Worm (Caenorhabditis elegans): ENCODE results near the gene sre-11.

sre-11 gene

ce11 chrV:7726202-7726601 is 42.4 kb upstream of the sre-11 start:
- peak; percentile 71 for TF ChIP-seq unc-55 (GFP tag; optimal IDR thresholded peaks at IDR 0.05)
- TF ChIP-seq nhr-12 (tag; optimal IDR thresholded peaks at IDR 0.05) = no peak

DNA sequence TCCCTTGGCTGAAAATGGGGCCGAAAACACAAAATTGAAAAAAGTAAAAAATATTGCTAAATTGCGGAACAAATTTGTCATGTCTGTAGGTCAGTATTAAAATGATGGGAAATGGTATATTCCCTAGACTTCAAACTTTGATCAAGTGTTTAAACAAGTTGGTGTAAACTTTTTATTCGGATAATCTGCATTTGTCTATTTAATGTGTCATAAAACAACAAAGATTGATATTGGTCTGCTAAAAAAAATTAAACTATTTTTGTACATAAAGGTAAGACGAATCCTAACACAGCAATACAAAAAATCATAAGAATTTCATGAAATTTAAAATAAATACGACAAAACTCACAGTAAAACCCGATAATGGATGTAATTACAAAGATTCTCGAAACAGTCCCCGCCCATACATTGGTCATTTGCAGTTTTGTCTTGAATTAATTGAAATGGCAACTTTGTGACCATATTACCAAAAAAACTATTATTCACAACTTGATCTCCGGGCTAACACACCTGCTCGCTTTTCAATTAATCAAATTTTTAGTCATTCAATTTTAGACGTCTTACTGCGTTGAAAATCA is 40.3 kb upstream of the sre-11 start, which contains the start of the genes ZK105.6 and ZK105.8:
Gene ZK105.6, minus strand, starts transcription at position 101 of the 578 bp plus-strand sequence.
Gene ZK105.8, plus strand, starts transcription at position 528 of the 578 bp plus-strand sequence.
- no peak for TF ChIP-seq dmd-4 (tag; optimal IDR thresholded peaks at IDR 0.05)

- TF ChIP-seq egl-27 (tag; optimal IDR thresholded peaks at IDR 0.05) (no peak), alr-1 (tag; optimal IDR thresholded peaks at IDR 0.05) (no peak), lin-13 (GFP tag; optimal IDR thresholded peaks at IDR 0.05) (no peak), ceh-82 (tag; optimal IDR thresholded peaks at IDR 0.05) (no peak), elt-3 (tag; optimal IDR thresholded peaks at IDR 0.05) (no peak), unc-39 (tag; optimal IDR thresholded peaks at IDR 0.05) (no peak), nhr-11 (tag; optimal IDR thresholded peaks at IDR 0.05) (no peak), aly-2 (tag; optimal IDR thresholded peaks at IDR 0.05) (no peak), Y55F3AM.14 (GFP tag; optimal IDR thresholded peaks at IDR 0.05) (no peak), nhr-23 (tag; optimal IDR thresholded peaks at IDR 0.05) (no peak), snpc-4 (tag; optimal IDR thresholded peaks at IDR 0.05) (no peak), nhr-77 (tag; optimal IDR thresholded peaks at IDR 0.05) (no peak)
Observed at ce11 chrV:7721945-7722344, 38.2 kb upstream of the sre-11 start, which contains the start of gene ZK105.14. Gene ZK105.14, minus strand, starts transcription at chrV:7722045.

DNA sequence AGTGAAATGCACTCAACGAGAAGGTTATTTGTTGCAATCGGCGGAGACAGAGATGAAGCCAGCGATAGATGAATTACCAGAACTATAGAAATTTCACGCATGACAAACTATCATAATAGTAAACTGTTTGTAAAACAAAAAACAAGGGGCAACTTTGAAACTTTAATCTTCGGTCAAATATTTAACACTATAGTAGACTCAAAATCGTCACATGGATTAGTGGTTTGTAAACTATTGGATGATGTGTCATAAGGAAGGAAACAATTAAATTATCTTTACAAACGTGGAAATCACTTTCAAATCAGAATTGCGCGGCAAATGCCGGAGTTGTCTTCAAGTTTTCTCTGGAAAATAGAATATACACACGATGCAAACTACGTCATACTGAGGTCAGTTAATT is 33.9 kb upstream of the sre-11 start, which contains the start of gene ZK105.5:
Gene ZK105.5, minus strand, starts transcription at position 101 of the 400 bp plus-strand sequence.
- TF ChIP-seq mbf-1 (tag; optimal IDR thresholded peaks at IDR 0.05) = no peak
- no peak for TF ChIP-seq elt-3 (tag; optimal IDR thresholded peaks at IDR 0.05)
- no peak for TF ChIP-seq ama-1 (optimal IDR thresholded peaks at IDR 0.05)
- no peak for TF ChIP-seq elt-1 (tag; optimal IDR thresholded peaks at IDR 0.05)
- TF ChIP-seq nhr-237 (tag; optimal IDR thresholded peaks at IDR 0.05) = no peak

- TF ChIP-seq egl-27 (tag; optimal IDR thresholded peaks at IDR 0.05) (no peak), sma-3 (GFP tag; optimal IDR thresholded peaks at IDR 0.05) (no peak), ztf-1 (GFP tag; conservative IDR thresholded peaks at IDR 0.05) (no peak), sem-4 (tag; optimal IDR thresholded peaks at IDR 0.05) (no peak), fos-1 (tag; optimal IDR thresholded peaks at IDR 0.05) (no peak), nhr-77 (tag; optimal IDR thresholded peaks at IDR 0.05) (no peak), ztf-11 (tag; optimal IDR thresholded peaks at IDR 0.05) (no peak), gmeb-1 (tag; optimal IDR thresholded peaks at IDR 0.05) (no peak), nhr-237 (tag; optimal IDR thresholded peaks at IDR 0.05) (no peak), F13H6.1 (tag; optimal IDR thresholded peaks at IDR 0.05) (no peak), aly-2 (tag; optimal IDR thresholded peaks at IDR 0.05) (no peak), mdl-1 (tag; optimal IDR thresholded peaks at IDR 0.05) (no peak), nhr-25 (tag; optimal IDR thresholded peaks at IDR 0.05) (no peak), lsy-2 (tag; optimal IDR thresholded peaks at IDR 0.05) (no peak), ceh-82 (tag; optimal IDR thresholded peaks at IDR 0.05) (no peak)
Observed at ce11 chrV:7716034-7716433, 32.3 kb upstream of the sre-11 start, which contains the start of gene ZK105.12. Gene ZK105.12, minus strand, starts transcription at chrV:7716134.

DNA sequence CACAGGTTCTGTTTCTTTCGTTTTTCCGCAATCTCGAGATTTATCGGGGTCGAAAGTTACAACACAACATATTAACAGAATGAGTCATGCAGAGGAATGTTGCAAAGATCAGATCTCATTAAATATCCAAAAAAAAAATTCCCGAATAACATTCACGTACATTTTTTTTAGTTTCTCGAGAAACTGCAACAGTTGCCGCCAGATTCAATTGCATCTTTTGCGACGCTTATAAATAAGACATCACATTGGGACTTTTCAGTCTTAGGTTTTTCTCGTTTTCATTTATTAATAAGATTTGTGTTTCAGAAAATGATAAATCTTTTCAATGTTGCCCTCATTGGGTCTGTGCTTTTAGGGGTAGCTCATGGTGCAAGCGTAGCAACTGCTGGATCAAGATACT is 29.9 kb upstream of the sre-11 start, which contains the start of gene ZK105.1:
Gene ZK105.1, plus strand, starts transcription at position 301 of the 400 bp plus-strand sequence.
- no peak for TF ChIP-seq lin-11 (tag; optimal IDR thresholded peaks at IDR 0.05)

DNA sequence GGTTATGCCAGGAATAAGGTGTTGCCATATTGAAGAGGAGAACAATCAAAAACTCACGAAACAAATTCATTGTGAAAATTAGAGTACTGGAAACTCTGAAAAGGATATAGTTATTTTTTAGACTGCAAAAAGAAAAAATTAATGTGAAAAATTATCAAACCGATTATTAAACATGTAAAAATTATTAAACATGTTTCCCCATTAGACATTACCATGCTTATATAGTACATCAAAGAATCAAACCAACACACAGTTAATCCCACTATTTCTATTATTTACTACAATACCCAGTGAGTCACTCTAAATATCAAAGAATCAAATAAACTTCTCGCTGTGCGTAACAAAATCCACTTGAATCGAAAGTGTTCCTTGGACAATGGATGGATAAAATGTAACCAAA is 29.3 kb upstream of the sre-11 start, which contains the start of gene ZK105.13:
Gene ZK105.13, minus strand, starts transcription at position 101 of the 400 bp plus-strand sequence.
- TF ChIP-seq nhr-129 (tag; optimal IDR thresholded peaks at IDR 0.05) (no peak), gmeb-1 (tag; optimal IDR thresholded peaks at IDR 0.05) (no peak), dmd-4 (tag; optimal IDR thresholded peaks at IDR 0.05) (no peak), elt-1 (tag; optimal IDR thresholded peaks at IDR 0.05) (no peak), ama-1 (optimal IDR thresholded peaks at IDR 0.05) (no peak), ztf-1 (GFP tag; conservative IDR thresholded peaks at IDR 0.05) (no peak)

Data from whole organism, L2 larva.